Worm (Caenorhabditis elegans) whole organism, L4 larva: ENCODE measurements around the gene K04C2.2.

Experiments
- D1046.2 ChIP-seq: fragments of 200-800 bp; sonication (Bioruptor generic); IDR thresholded peaks from 2 replicates; pipeline ENCODE4 v1.3.6; 2022; ENCODE audit warnings: missing genetic modification characterization, missing compliant biosample characterization
- F37D6.2 ChIP-seq: sonication (generic microtip); optimal IDR thresholded peaks from 2 replicates; lab custom pipeline; 2016; ENCODE audit warnings: mild to moderate bottlenecking, missing genetic modification characterization, missing compliant biosample characterization
- T20F7.1 ChIP-seq: fragments of 200-800 bp; sonication (Bioruptor generic); optimal IDR thresholded peaks from 2 replicates; lab custom pipeline; 2018; ENCODE audit warnings: mild to moderate bottlenecking, missing genetic modification characterization, missing compliant biosample characterization
- T26A8.4 ChIP-seq: fragments of 200-800 bp; sonication (Bioruptor generic); IDR thresholded peaks from 2 replicates; pipeline ENCODE4 v1.3.6; 2022; ENCODE audit warnings: missing genetic modification characterization, missing compliant biosample characterization
- Y105C5A.15 ChIP-seq: fragments of 200-800 bp; sonication (Bioruptor generic); IDR thresholded peaks from 2 replicates; pipeline ENCODE4 v1.3.6; 2022; ENCODE audit warnings: missing genetic modification characterization, missing compliant biosample characterization
- Y48G9A.11 ChIP-seq: fragments of 200-800 bp; sonication (Bioruptor generic); IDR thresholded peaks from 2 replicates; pipeline ENCODE4 v1.3.6; 2022; ENCODE audit warnings: missing genetic modification reagents, missing genetic modification characterization, missing compliant biosample characterization
- ceh-20 ChIP-seq: fragments of 200-800 bp; sonication (Bioruptor generic); IDR thresholded peaks from 2 replicates; pipeline ENCODE4 v1.3.6; 2022; ENCODE audit warnings: missing genetic modification reagents, missing genetic modification characterization, missing compliant biosample characterization
- ceh-32 ChIP-seq: sonication (generic microtip); optimal IDR thresholded peaks from 2 replicates; lab custom pipeline; 2016; ENCODE audit warnings: mild to moderate bottlenecking, missing genetic modification characterization, missing compliant biosample characterization; ENCODE audit not compliant: poor library complexity
- ceh-44 ChIP-seq: fragments of 200-800 bp; sonication (Bioruptor generic); IDR thresholded peaks from 2 replicates; pipeline ENCODE4 v1.3.6; 2022; ENCODE audit warnings: missing genetic modification reagents, missing genetic modification characterization, missing compliant biosample characterization
- ces-1 ChIP-seq: fragments of 150-350 bp; sonication (generic microtip); optimal IDR thresholded peaks from 4 replicates; lab custom pipeline; 2014; ENCODE audit warnings: missing biosample characterization, missing genetic modification reagents, missing genetic modification characterization
- cey-2 ChIP-seq: sonication (generic microtip); optimal IDR thresholded peaks from 3 replicates; lab custom pipeline; 2017; ENCODE audit warnings: missing genetic modification characterization, mild to moderate bottlenecking, missing compliant biosample characterization, antibody characterized with exemption, borderline replicate concordance; ENCODE audit not compliant: insufficient read depth
- ctbp-1 ChIP-seq: fragments of 200-800 bp; sonication (Bioruptor generic); IDR thresholded peaks from 2 replicates; pipeline ENCODE4 v1.3.6; 2022; ENCODE audit warnings: missing genetic modification reagents, missing genetic modification characterization, missing compliant biosample characterization
- daf-16 ChIP-seq, 3 experiments: sonication (generic microtip); optimal IDR thresholded peaks; 2 replicates each; lab custom pipeline; 2016 to 2017; ENCODE audit warnings: missing genetic modification characterization in 3 of 3, missing genetic modification reagents in 3 of 3, mild to moderate bottlenecking in 2 of 3, missing compliant biosample characterization in 2 of 3, missing biosample characterization in 1 of 3, moderate library complexity in 1 of 3
- daf-19 ChIP-seq: fragments of 200-800 bp; sonication (Bioruptor generic); conservative IDR thresholded peaks from 2 replicates; pipeline ENCODE4 v1.3.6; 2022; ENCODE audit warnings: missing genetic modification characterization, missing compliant biosample characterization
- daf-8 ChIP-seq: fragments of 200-800 bp; sonication (Bioruptor generic); IDR thresholded peaks from 2 replicates; pipeline ENCODE4 v1.3.6; 2022; ENCODE audit warnings: missing genetic modification characterization, missing compliant biosample characterization
- dmd-6 ChIP-seq: fragments of 200-800 bp; sonication (Bioruptor generic); IDR thresholded peaks from 2 replicates; pipeline ENCODE4 v1.3.6; 2022; ENCODE audit warnings: missing genetic modification reagents, missing genetic modification characterization, missing compliant biosample characterization
- dpl-1 ChIP-seq: fragments of 150-350 bp; optimal IDR thresholded peaks from 2 replicates; lab custom pipeline; 2014; ENCODE audit warnings: missing biosample characterization, missing genetic modification reagents, missing genetic modification characterization
- egl-27 ChIP-seq: sonication (generic microtip); optimal IDR thresholded peaks from 3 replicates; lab custom pipeline; 2017; ENCODE audit warnings: missing biosample characterization, missing genetic modification reagents, missing genetic modification characterization
- egl-43 ChIP-seq: fragments of 200-800 bp; sonication (Bioruptor generic); IDR thresholded peaks from 2 replicates; pipeline ENCODE4 v1.3.6; 2022; ENCODE audit warnings: missing genetic modification reagents, missing genetic modification characterization, missing compliant biosample characterization
- hif-1 ChIP-seq, 2 experiments: sonication (generic microtip); optimal IDR thresholded peaks; 2 replicates each; lab custom pipeline; 2016 to 2017; ENCODE audit warnings: missing compliant biosample characterization in 2 of 2, missing genetic modification characterization in 2 of 2, missing genetic modification reagents in 2 of 2, missing genotype in 2 of 2, mild to moderate bottlenecking in 1 of 2
- hlh-11 ChIP-seq: fragments of 200-800 bp; sonication (Bioruptor generic); optimal IDR thresholded peaks from 2 replicates; lab custom pipeline; 2018; ENCODE audit warnings: mild to moderate bottlenecking, missing genetic modification characterization, missing compliant biosample characterization
- hlh-30 ChIP-seq: sonication (generic microtip); optimal IDR thresholded peaks from 2 replicates; lab custom pipeline; 2017; ENCODE audit warnings: antibody characterized with exemption, mild to moderate bottlenecking, missing genetic modification characterization, missing compliant biosample characterization; ENCODE audit not compliant: insufficient read depth
- hmg-1.1 ChIP-seq: fragments of 200-800 bp; sonication (Bioruptor generic); IDR thresholded peaks from 2 replicates; pipeline ENCODE4 v1.3.6; 2022; ENCODE audit warnings: missing genetic modification reagents, missing genetic modification characterization, missing compliant biosample characterization
- jun-1 ChIP-seq: fragments of 150-350 bp; optimal IDR thresholded peaks from 2 replicates; lab custom pipeline; 2014; ENCODE audit warnings: missing biosample characterization, missing genetic modification reagents, missing genetic modification characterization
- lin-15B ChIP-seq: fragments of 150-350 bp; sonication (generic microtip); optimal IDR thresholded peaks from 3 replicates; lab custom pipeline; 2014; ENCODE audit warnings: missing biosample characterization, missing genetic modification characterization
- lir-3 ChIP-seq: sonication (generic microtip); optimal IDR thresholded peaks from 2 replicates; lab custom pipeline; 2016; ENCODE audit warnings: mild to moderate bottlenecking, missing genetic modification characterization, missing compliant biosample characterization
- lsy-2 ChIP-seq, 2 experiments: fragments of 150-350 bp in 1 of 2; sonication (generic microtip) in 1 of 2; optimal IDR thresholded peaks; 2 replicates each; lab custom pipeline; 2014 to 2017; ENCODE audit warnings: missing biosample characterization in 2 of 2, missing genetic modification characterization in 2 of 2
- madf-9 ChIP-seq: fragments of 200-800 bp; sonication (Bioruptor generic); conservative IDR thresholded peaks from 2 replicates; pipeline ENCODE4 v1.3.6; 2022; ENCODE audit warnings: missing genetic modification reagents, missing genetic modification characterization, missing compliant biosample characterization
- mdl-1 ChIP-seq, 2 experiments: fragments of 150-350 bp in 1 of 2; sonication (generic microtip) in 1 of 2; optimal IDR thresholded peaks; 2 replicates each; lab custom pipeline; 2014 to 2017; ENCODE audit warnings: missing biosample characterization in 2 of 2, missing genetic modification characterization in 2 of 2
- mep-1 ChIP-seq: fragments of 150-350 bp; sonication (generic microtip); optimal IDR thresholded peaks from 3 replicates; lab custom pipeline; 2014; ENCODE audit warnings: missing biosample characterization, missing genetic modification characterization
- mxl-2 ChIP-seq: fragments of 200-800 bp; sonication (Bioruptor generic); conservative IDR thresholded peaks from 2 replicates; pipeline ENCODE4 v1.3.6; 2022; ENCODE audit warnings: missing genetic modification reagents, missing genetic modification characterization, missing compliant biosample characterization
- mxl-3 ChIP-seq: fragments of 200-800 bp; sonication (Bioruptor generic); optimal IDR thresholded peaks from 2 replicates; lab custom pipeline; 2018; ENCODE audit warnings: mild to moderate bottlenecking, missing genetic modification characterization, missing compliant biosample characterization
- nhr-11 ChIP-seq: fragments of 150-350 bp; optimal IDR thresholded peaks from 2 replicates; lab custom pipeline; 2014; ENCODE audit warnings: missing biosample characterization, missing genetic modification characterization
- nhr-237 ChIP-seq: sonication (generic microtip); optimal IDR thresholded peaks from 2 replicates; lab custom pipeline; 2017; ENCODE audit warnings: missing biosample characterization, missing genetic modification characterization
- nhr-42 ChIP-seq: fragments of 200-800 bp; sonication (Bioruptor generic); IDR thresholded peaks from 2 replicates; pipeline ENCODE4 v1.3.6; 2022; ENCODE audit warnings: missing genetic modification characterization, missing compliant biosample characterization
- nhr-77 ChIP-seq: fragments of 150-350 bp; optimal IDR thresholded peaks from 2 replicates; lab custom pipeline; 2014; ENCODE audit warnings: missing biosample characterization, missing genetic modification characterization
- pha-4 ChIP-seq, 2 experiments: fragments of 150-350 bp in 1 of 2; fragments of 200-800 bp in 1 of 2; sonication (Bioruptor generic) in 1 of 2; IDR thresholded peaks in 1 of 2; optimal IDR thresholded peaks in 1 of 2; 2 replicates each; pipeline versions ENCODE4 v1.3.6 to Lab custom; 2014 to 2022; ENCODE audit warnings: missing genetic modification characterization in 2 of 2, missing genetic modification reagents in 2 of 2, missing biosample characterization in 1 of 2, missing compliant biosample characterization in 1 of 2
- php-3 ChIP-seq: fragments of 200-800 bp; sonication (Bioruptor generic); IDR thresholded peaks from 2 replicates; pipeline ENCODE4 v1.3.6; 2022; ENCODE audit warnings: missing genetic modification reagents, missing genetic modification characterization, missing compliant biosample characterization
- rbr-2 ChIP-seq: sonication (generic microtip); optimal IDR thresholded peaks from 2 replicates; lab custom pipeline; 2016; ENCODE audit warnings: missing genotype, missing genetic modification characterization, missing compliant biosample characterization
- set-16 ChIP-seq: fragments of 200-800 bp; sonication (Bioruptor generic); IDR thresholded peaks from 2 replicates; pipeline ENCODE4 v1.3.6; 2022; ENCODE audit warnings: missing genetic modification reagents, missing genetic modification characterization, missing compliant biosample characterization
- snpc-4 ChIP-seq: fragments of 150-350 bp; optimal IDR thresholded peaks from 2 replicates; lab custom pipeline; 2014; ENCODE audit warnings: missing biosample characterization, missing genetic modification characterization
- tra-1 ChIP-seq: fragments of 200-800 bp; sonication (Bioruptor generic); IDR thresholded peaks from 2 replicates; pipeline ENCODE4 v1.3.6; 2022; ENCODE audit warnings: missing genetic modification reagents, missing genetic modification characterization, missing compliant biosample characterization
- unc-130 ChIP-seq: sonication (generic microtip); optimal IDR thresholded peaks from 2 replicates; lab custom pipeline; 2016; ENCODE audit warnings: missing genetic modification reagents, missing genetic modification characterization, missing compliant biosample characterization
- zag-1 ChIP-seq: fragments of 150-350 bp; optimal IDR thresholded peaks from 2 replicates; lab custom pipeline; 2014; ENCODE audit warnings: missing biosample characterization, missing genetic modification characterization
- zfp-2 ChIP-seq: sonication (generic microtip); optimal IDR thresholded peaks from 2 replicates; lab custom pipeline; 2016; ENCODE audit warnings: mild to moderate bottlenecking, missing genetic modification characterization, missing compliant biosample characterization
- zip-2 ChIP-seq: fragments of 150-350 bp; optimal IDR thresholded peaks from 2 replicates; lab custom pipeline; 2014; ENCODE audit warnings: missing biosample characterization, missing genetic modification characterization
- ztf-11 ChIP-seq: fragments of 150-350 bp; optimal IDR thresholded peaks from 2 replicates; lab custom pipeline; 2014; ENCODE audit warnings: missing biosample characterization, missing genetic modification characterization
- ztf-7 ChIP-seq: fragments of 150-350 bp; optimal IDR thresholded peaks from 2 replicates; lab custom pipeline; 2014; ENCODE audit warnings: missing biosample characterization, missing genetic modification characterization

The K04C2.2 gene

DNA sequence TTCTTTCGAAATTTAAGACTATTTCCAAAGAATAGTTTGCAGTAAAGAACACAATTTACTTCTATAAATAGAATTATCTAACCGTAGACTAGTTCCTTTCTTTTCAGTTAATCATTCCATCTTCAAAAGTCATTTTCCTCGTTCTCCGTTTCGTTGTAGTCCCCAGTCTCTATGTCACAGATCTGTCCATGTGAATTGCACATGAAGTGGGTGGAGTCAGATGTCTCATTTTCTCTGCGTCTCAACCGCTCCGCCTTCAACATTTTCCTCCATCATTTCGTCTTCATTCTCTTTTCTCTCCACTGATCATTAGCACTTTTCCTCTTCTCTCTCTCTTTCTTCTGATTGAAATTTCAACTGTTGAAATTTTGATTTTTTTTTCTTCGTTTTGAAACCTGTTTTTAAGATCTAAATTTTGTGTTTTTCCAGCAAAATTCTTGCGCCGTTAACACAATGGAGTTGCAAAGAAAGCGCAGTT lies 8.1 kb downstream of the K04C2.2 start, which contains the start of gene T07E3.4 (continued):
- 0 out of 2 replicates have a peak, but pooled peaks have one; percentile 39 for TF ChIP-seq php-3 (GFP tag; lab: Robert Waterston, UW)
- no peak for TF ChIP-seq set-16 (GFP tag; lab: Robert Waterston, UW)
- peak; percentile 84 for TF ChIP-seq nhr-11
- 0 out of 2 replicates have a peak, but pooled peaks have one; percentile 37 for TF ChIP-seq ceh-20
- peak; percentile 60 for TF ChIP-seq T20F7.1 (GFP tag; lab: Kevin White, UChicago)
- peak; percentile 57; the same call in 1 of the 2 replicates for TF ChIP-seq ctbp-1 (GFP tag; lab: Robert Waterston, UW)
- TF ChIP-seq jun-1 (tag; lab: Kevin White, UChicago), result no peak
- no peak for TF ChIP-seq Y105C5A.15 (GFP tag; lab: Robert Waterston, UW)
- no peak for TF ChIP-seq zag-1
- TF ChIP-seq hlh-11 (tag; lab: Kevin White, UChicago), result peak; percentile 93
- peak; percentile 48 for TF ChIP-seq ztf-7 (tag; lab: Kevin White, UChicago)
- peak; percentile 59 for TF ChIP-seq T26A8.4 (GFP tag; lab: Robert Waterston, UW)
- TF ChIP-seq pha-4 (GFP tag; IDR thresholded peaks at IDR 0.05; lab: Robert Waterston, UW), result 0 out of 2 replicates have a peak, but pooled peaks have one; percentile 30
- TF ChIP-seq pha-4 (tag; optimal IDR thresholded peaks at IDR 0.05; lab: Kevin White, UChicago), result no peak
- TF ChIP-seq daf-8 (GFP tag; lab: Robert Waterston, UW), result no peak
- peak; percentile 99 for TF ChIP-seq mxl-2 (GFP tag; lab: Robert Waterston, UW)
- TF ChIP-seq mdl-1 (tag; optimal IDR thresholded peaks at IDR 0.05; lab: Kevin White, UChicago), result peak; percentile 22 to 72
- peak; percentile 32; the same call in 1 of the 2 replicates for TF ChIP-seq tra-1 (GFP tag; lab: Robert Waterston, UW)
- TF ChIP-seq F37D6.2, result no peak
- TF ChIP-seq daf-16 (GFP tag; optimal IDR thresholded peaks at IDR 0.05; lab: Kevin White, UChicago), result peak in 1 of 2 experiments; percentile 18
- TF ChIP-seq daf-16 (tag; optimal IDR thresholded peaks at IDR 0.05; lab: Kevin White, UChicago), result peak; percentile 68
- TF ChIP-seq lsy-2 (tag; optimal IDR thresholded peaks at IDR 0.05; lab: Kevin White, UChicago), result peak; percentile 50 to 84
- TF ChIP-seq mep-1 (tag; lab: Kevin White, UChicago), result peak; percentile 69
- peak; percentile 54 for TF ChIP-seq rbr-2
- TF ChIP-seq dpl-1 (GFP tag; lab: Kevin White, UChicago), result peak; percentile 48
- TF ChIP-seq Y48G9A.11 (GFP tag; lab: Robert Waterston, UW), result no peak
- TF ChIP-seq madf-9 (GFP tag; lab: Robert Waterston, UW), result no peak
- peak; percentile 34 for TF ChIP-seq mxl-3 (GFP tag; lab: Kevin White, UChicago)
- TF ChIP-seq hmg-1.1 (GFP tag; lab: Robert Waterston, UW), result peak; percentile 76
- TF ChIP-seq, all 104 proteins: peak for 35

- no peak for TF ChIP-seq F37D6.2
- TF ChIP-seq Y105C5A.15 (GFP tag; lab: Robert Waterston, UW), result no peak
- no peak for TF ChIP-seq egl-27 (tag; lab: Kevin White, UChicago)
- no peak for TF ChIP-seq nhr-237
- no peak for TF ChIP-seq ceh-32 (tag; lab: Kevin White, UChicago)
- no peak for TF ChIP-seq cey-2 (tag; lab: Kevin White, UChicago)
- no peak for TF ChIP-seq nhr-42 (GFP tag; lab: Robert Waterston, UW)
- no peak for TF ChIP-seq hif-1 (tag; optimal IDR thresholded peaks at IDR 0.05; lab: Kevin White, UChicago)
- no peak for TF ChIP-seq ztf-11 (tag; lab: Kevin White, UChicago)
- no peak for TF ChIP-seq unc-130 (GFP tag; lab: Kevin White, UChicago)
- TF ChIP-seq dmd-6, result peak; percentile 74
- no peak for TF ChIP-seq daf-19 (GFP tag; lab: Robert Waterston, UW)
- TF ChIP-seq nhr-11, result peak; percentile 69
- TF ChIP-seq nhr-77 (tag; lab: Kevin White, UChicago), result no peak
- no peak for TF ChIP-seq zfp-2 (tag; lab: Kevin White, UChicago)
- no peak for TF ChIP-seq T26A8.4 (GFP tag; lab: Robert Waterston, UW)
- TF ChIP-seq php-3 (GFP tag; lab: Robert Waterston, UW), result 0 out of 2 replicates have a peak, but pooled peaks have one; percentile 38
- TF ChIP-seq snpc-4 (tag; lab: Kevin White, UChicago), result no peak
- TF ChIP-seq D1046.2 (GFP tag; lab: Robert Waterston, UW), result no peak
- TF ChIP-seq hlh-30, result peak; percentile 84
- no peak for TF ChIP-seq lin-15B (tag; lab: Kevin White, UChicago)
- TF ChIP-seq T20F7.1 (GFP tag; lab: Kevin White, UChicago), result peak; percentile 51
- TF ChIP-seq egl-43 (GFP tag; lab: Robert Waterston, UW), result no peak
- TF ChIP-seq zip-2, result no peak
- TF ChIP-seq ceh-44, result no peak
- TF ChIP-seq ces-1 (GFP tag; lab: Kevin White, UChicago), result no peak
- TF ChIP-seq lir-3 (tag; lab: Kevin White, UChicago), result no peak
Observed at ce11 chrIII:6898518-6898917, 8.9 kb downstream of the K04C2.2 start.
